Worm (Caenorhabditis elegans): ENCODE measurements around the gene latd-1.

Gene latd-1

DNA sequence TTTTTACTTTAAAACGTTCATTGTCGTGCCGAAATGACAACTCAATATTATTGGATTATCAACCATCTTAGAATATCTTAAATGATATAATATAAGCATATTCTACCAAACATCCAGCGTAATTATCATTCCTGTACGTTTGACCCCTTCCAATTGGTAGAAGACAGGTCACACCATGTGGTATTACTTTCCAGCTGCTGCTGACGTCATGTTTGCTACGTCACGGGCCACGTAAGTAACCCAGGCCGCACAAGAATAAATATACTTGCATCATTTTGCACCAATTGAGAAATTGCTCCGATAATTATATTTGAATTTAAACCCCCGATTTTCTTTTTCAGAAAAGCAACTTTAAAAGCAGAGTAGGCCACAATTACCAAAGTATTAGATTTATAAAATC, 18.0 kb upstream of the latd-1 start:
- TF ChIP-seq gmeb-2 (tag; optimal IDR thresholded peaks at IDR 0.05) (no peak), ceh-14 (tag; optimal IDR thresholded peaks at IDR 0.05) (no peak), ceh-30 (tag; optimal IDR thresholded peaks at IDR 0.05) (no peak), C38D4.7 (GFP tag; optimal IDR thresholded peaks at IDR 0.05) (no peak), pha-2 (tag; optimal IDR thresholded peaks at IDR 0.05) (no peak), odd-2 (tag; optimal IDR thresholded peaks at IDR 0.05) (no peak), sox-4 (tag; optimal IDR thresholded peaks at IDR 0.05) (no peak), unc-3 (GFP tag; conservative IDR thresholded peaks at IDR 0.05) (no peak), unc-3 (tag; optimal IDR thresholded peaks at IDR 0.05) (no peak), pha-4 (tag; optimal IDR thresholded peaks at IDR 0.05) (no peak), lim-6 (tag; optimal IDR thresholded peaks at IDR 0.05) (no peak), ama-1 (optimal IDR thresholded peaks at IDR 0.05) (no peak), ceh-34 (tag; optimal IDR thresholded peaks at IDR 0.05) (no peak), hlh-8 (tag; optimal IDR thresholded peaks at IDR 0.05) (no peak), hlh-30 (tag; optimal IDR thresholded peaks at IDR 0.05; ENCODE audit: insufficient read depth) (no peak), elt-2 (tag; optimal IDR thresholded peaks at IDR 0.05) (no peak)

- TF ChIP-seq fkh-10 (GFP tag; optimal IDR thresholded peaks at IDR 0.05) (no peak), unc-42 (tag; optimal IDR thresholded peaks at IDR 0.05) (no peak), dve-1 (tag; optimal IDR thresholded peaks at IDR 0.05) (no peak), elt-4 (tag; optimal IDR thresholded peaks at IDR 0.05) (no peak), ceh-14 (tag; optimal IDR thresholded peaks at IDR 0.05) (no peak), che-1 (tag; optimal IDR thresholded peaks at IDR 0.05) (no peak)
Measured at ce11 chrX:7913830-7914229, 16.2 kb upstream of the latd-1 start, which contains the start of gene C39D10.7. TSS of gene C39D10.7 (minus strand) at chrX:7913930.

- TF ChIP-seq ref-2 (tag; optimal IDR thresholded peaks at IDR 0.05): no peak
- TF ChIP-seq pha-2 (tag; optimal IDR thresholded peaks at IDR 0.05): no peak
- TF ChIP-seq Y22D7AL.16 (tag; optimal IDR thresholded peaks at IDR 0.05): no peak
- TF ChIP-seq nhr-11 (tag; optimal IDR thresholded peaks at IDR 0.05): no peak
- TF ChIP-seq lin-11 (tag; optimal IDR thresholded peaks at IDR 0.05): no peak
- TF ChIP-seq pat-9 (tag; optimal IDR thresholded peaks at IDR 0.05): no peak
- TF ChIP-seq fkh-6 (tag; optimal IDR thresholded peaks at IDR 0.05): no peak
- TF ChIP-seq npax-4 (tag; optimal IDR thresholded peaks at IDR 0.05): no peak
- no peak for TF ChIP-seq hlh-13 (GFP tag; optimal IDR thresholded peaks at IDR 0.05)
- TF ChIP-seq nhr-232 (tag; optimal IDR thresholded peaks at IDR 0.05): no peak
- no peak for TF ChIP-seq sox-4 (tag; optimal IDR thresholded peaks at IDR 0.05)
- TF ChIP-seq ceh-22 (tag; optimal IDR thresholded peaks at IDR 0.05): no peak
- no peak for TF ChIP-seq ceh-19 (GFP tag; optimal IDR thresholded peaks at IDR 0.05)
- no peak for TF ChIP-seq ceh-2 (tag; optimal IDR thresholded peaks at IDR 0.05)
- TF ChIP-seq che-1 (tag; optimal IDR thresholded peaks at IDR 0.05): no peak
Measured at ce11 chrX:7906430-7907014, 8.9 kb upstream of the latd-1 start, which contains the start of gene C39D10.1. TSS of gene C39D10.1 (plus strand) at chrX:7906964.

DNA sequence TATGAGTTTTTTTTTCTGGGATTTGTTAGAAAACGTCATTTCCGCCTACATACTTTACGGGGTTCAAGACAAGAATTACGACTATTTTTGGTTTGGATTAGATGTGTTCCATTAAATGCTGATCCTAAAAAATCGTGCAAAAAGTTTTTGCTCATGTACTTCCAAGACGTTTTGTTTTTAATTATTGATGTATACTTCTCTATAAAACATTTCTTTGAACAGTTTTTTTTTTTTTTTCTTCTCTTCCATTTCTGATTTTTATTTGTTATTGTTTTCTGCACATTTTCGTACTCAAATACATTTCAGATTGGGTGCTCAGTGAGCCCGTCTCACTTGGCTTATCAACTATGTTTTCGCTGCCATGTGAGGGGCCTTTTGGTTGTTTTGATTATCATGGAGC, 5.4 kb upstream of the latd-1 start, which contains the start of gene C39D10.11:
Gene C39D10.11 (plus strand): TSS at position 301 of the 400 bp plus-strand sequence.
- TF ChIP-seq ama-1 (optimal IDR thresholded peaks at IDR 0.05) (no peak), tbx-7 (tag; optimal IDR thresholded peaks at IDR 0.05) (no peak), C38D4.7 (GFP tag; optimal IDR thresholded peaks at IDR 0.05) (no peak)

ce11 chrX:7901840-7902239, 4.2 kb upstream of the latd-1 start:
- peak; percentile 7 for TF ChIP-seq elt-2 (tag; optimal IDR thresholded peaks at IDR 0.05)
- no peak for TF ChIP-seq ceh-18 (tag; optimal IDR thresholded peaks at IDR 0.05)
- TF ChIP-seq dmd-4 (tag; optimal IDR thresholded peaks at IDR 0.05; ENCODE audit: borderline replicate concordance): no peak

Measured in whole organism, late embryonic.